Worm (Caenorhabditis elegans) whole organism, L4/young adult: ENCODE measurements around the gene arx-3.

Experiments
- W03F9.2 ChIP-seq: fragments of 150-350 bp; optimal IDR thresholded peaks from 2 replicates; lab custom pipeline; 2014; ENCODE audit warnings: missing biosample characterization, missing genetic modification characterization
- dao-5 ChIP-seq: sonication (generic microtip); optimal IDR thresholded peaks from 2 replicates; lab custom pipeline; 2016; ENCODE audit warnings: missing genotype, missing genetic modification characterization, moderate library complexity, missing compliant biosample characterization
- him-1 ChIP-seq: sonication (generic microtip); optimal IDR thresholded peaks from 2 replicates; lab custom pipeline; 2016; ENCODE audit warnings: missing genotype, missing genetic modification reagents, missing genetic modification characterization, missing compliant biosample characterization

DNA sequence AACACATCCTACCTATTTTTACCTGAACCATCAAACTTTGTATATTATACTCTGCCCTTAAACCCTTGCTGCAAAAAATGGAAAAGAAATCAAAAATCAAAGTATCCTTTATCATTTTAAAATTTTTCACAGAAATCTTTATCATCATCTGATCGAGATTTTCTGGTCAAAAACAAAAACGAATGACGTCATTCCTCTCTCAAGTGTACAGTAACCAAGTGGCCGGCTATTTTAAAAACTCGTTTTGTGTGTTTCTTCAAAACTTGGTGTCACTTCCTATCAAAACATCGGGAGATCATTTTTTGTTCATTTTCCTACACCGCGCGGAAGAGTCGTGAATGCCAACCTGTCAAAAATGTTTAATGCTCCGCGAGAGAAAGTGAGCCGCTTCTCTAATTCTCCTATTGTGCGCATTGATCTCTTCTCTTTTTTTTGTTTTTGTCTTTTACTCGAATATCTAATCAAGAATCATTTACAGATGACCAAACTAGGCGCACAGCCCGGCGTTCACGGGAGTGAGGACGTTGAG, 38.1 kb downstream of the arx-3 start, which contains the start of gene brp-1:
- TF ChIP-seq dao-5 (tag; lab: Kevin White, UChicago), result no peak
- TF ChIP-seq him-1, result no peak
- no peak for TF ChIP-seq W03F9.2 (tag; lab: Kevin White, UChicago)
